Fruit fly (Drosophila melanogaster) S2 (cell line): ENCODE data around the gene Sfp87B.

ENCODE experiments used
- CG8478 ChIP-seq: fragments of >200 bp; optimal IDR thresholded peaks from 2 replicates; lab custom pipeline; 2018
- CTCF ChIP-seq, 2 experiments: fragments of >200 bp; optimal IDR thresholded peaks; 2 replicates each; lab custom pipeline; 2018

DNA sequence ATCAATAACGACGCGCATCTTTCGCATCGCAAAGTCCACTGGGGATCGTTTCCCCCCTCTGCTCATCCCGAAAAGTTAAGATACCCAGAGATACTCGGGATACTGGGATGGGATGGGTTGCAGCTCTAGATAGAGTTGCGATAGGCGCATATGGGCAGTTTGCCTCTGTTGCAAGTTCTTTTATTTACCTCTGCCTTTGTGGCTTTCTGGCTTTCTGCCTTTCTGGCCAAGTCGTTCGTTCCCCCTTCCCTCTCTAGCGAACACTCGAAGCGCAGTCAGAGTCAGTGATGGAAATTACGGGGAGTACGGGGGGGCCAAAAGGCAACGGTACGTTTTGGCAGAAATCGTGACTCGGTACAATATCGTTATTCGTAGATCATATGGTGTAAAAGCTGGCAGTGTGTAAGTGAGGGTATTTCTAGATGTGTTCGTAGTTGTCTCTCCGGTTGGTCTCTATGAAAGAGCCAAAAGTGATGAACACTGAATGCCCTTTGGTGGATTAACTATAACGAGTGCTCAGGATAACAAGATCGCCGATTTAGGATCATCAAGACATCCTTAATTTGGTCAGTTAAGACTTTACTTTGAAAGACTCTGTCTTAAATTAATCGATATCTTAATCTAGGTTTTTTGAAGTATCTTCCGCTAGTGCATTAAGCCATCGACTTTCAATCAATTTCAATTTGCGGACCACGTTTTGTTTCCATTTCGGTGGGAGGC lies 15.8 kb downstream of the Sfp87B start:
- no peak for TF ChIP-seq CG8478 (lab: Kevin White, UChicago)
- no peak for TF ChIP-seq CTCF (optimal IDR thresholded peaks at IDR 0.05; lab: Kevin White, UChicago)
